Worm (Caenorhabditis elegans) whole organism, L4/young adult: Measurements from ENCODE around the gene Y9C12A.1.

ENCODE experiments used
- dao-5 ChIP-seq: sonication (generic microtip); optimal IDR thresholded peaks from 2 replicates; lab custom pipeline; 2016; ENCODE audit warnings: missing genotype, missing genetic modification characterization, moderate library complexity, missing compliant biosample characterization
- him-1 ChIP-seq: sonication (generic microtip); optimal IDR thresholded peaks from 2 replicates; lab custom pipeline; 2016; ENCODE audit warnings: missing genotype, missing genetic modification reagents, missing genetic modification characterization, missing compliant biosample characterization

- TF ChIP-seq dao-5 (tag; lab: Kevin White, UChicago) (no peak), him-1 (no peak)
These were observed 6.0 kb upstream of the Y9C12A.1 start for ce11 chrX:688602-689001.
